Worm (Caenorhabditis elegans) whole organism, young adult: ENCODE data around the gene abi-1.

Experiments
- B0336.3 ChIP-seq: fragments of 200-800 bp; sonication (Bioruptor generic); IDR thresholded peaks from 2 replicates; pipeline ENCODE4 v1.3.6; 2022; ENCODE audit warnings: missing genetic modification characterization, missing compliant biosample characterization
- D2030.7 ChIP-seq: fragments of 200-800 bp; sonication (Bioruptor generic); IDR thresholded peaks from 2 replicates; pipeline ENCODE4 v1.3.6; 2022; ENCODE audit warnings: missing genetic modification reagents, missing genetic modification characterization, missing compliant biosample characterization
- F23B12.7 ChIP-seq: sonication (generic microtip); optimal IDR thresholded peaks from 2 replicates; lab custom pipeline; 2017; ENCODE audit warnings: missing genetic modification characterization, mild to moderate bottlenecking, missing compliant biosample characterization, antibody characterized with exemption, moderate library complexity; ENCODE audit not compliant: insufficient read depth
- F49E8.2 ChIP-seq: sonication (generic microtip); optimal IDR thresholded peaks from 3 replicates; lab custom pipeline; 2017; ENCODE audit warnings: missing genetic modification characterization, mild to moderate bottlenecking, missing compliant biosample characterization, antibody characterized with exemption, moderate library complexity; ENCODE audit not compliant: insufficient read depth
- F55B11.4 ChIP-seq: sonication (generic microtip); optimal IDR thresholded peaks from 2 replicates; lab custom pipeline; 2016; ENCODE audit warnings: missing compliant biosample characterization, missing genetic modification characterization, borderline replicate concordance; ENCODE audit not compliant: insufficient read depth
- F57C9.4 ChIP-seq: sonication (generic microtip); optimal IDR thresholded peaks from 2 replicates; lab custom pipeline; 2017; ENCODE audit warnings: mild to moderate bottlenecking, missing genetic modification characterization, missing compliant biosample characterization
- K11D2.4 ChIP-seq: fragments of 200-800 bp; sonication (Bioruptor generic); IDR thresholded peaks from 2 replicates; pipeline ENCODE4 v1.3.6; 2022; ENCODE audit warnings: missing genetic modification reagents, missing genetic modification characterization, missing compliant biosample characterization
- aptf-2 ChIP-seq: fragments of 200-800 bp; sonication (Bioruptor generic); conservative IDR thresholded peaks from 2 replicates; pipeline ENCODE4 v1.3.6; 2022; ENCODE audit warnings: missing genetic modification reagents, missing genetic modification characterization, missing compliant biosample characterization
- aptf-3 ChIP-seq: fragments of 200-800 bp; sonication (Bioruptor generic); IDR thresholded peaks from 2 replicates; pipeline ENCODE4 v1.3.6; 2022; ENCODE audit warnings: missing genetic modification characterization, missing compliant biosample characterization
- atf-7 ChIP-seq: sonication (generic microtip); optimal IDR thresholded peaks from 2 replicates; lab custom pipeline; 2017; ENCODE audit warnings: mild to moderate bottlenecking, missing genetic modification characterization, missing compliant biosample characterization
- athp-1 ChIP-seq: sonication (generic microtip); optimal IDR thresholded peaks from 2 replicates; lab custom pipeline; 2017; ENCODE audit warnings: mild to moderate bottlenecking, missing genetic modification characterization, missing compliant biosample characterization
- ccch-3 ChIP-seq: fragments of 200-800 bp; sonication (Bioruptor generic); optimal IDR thresholded peaks from 2 replicates; lab custom pipeline; 2018; ENCODE audit warnings: mild to moderate bottlenecking, missing genetic modification characterization, missing compliant biosample characterization
- cebp-2 ChIP-seq: fragments of 200-800 bp; sonication (Bioruptor generic); IDR thresholded peaks from 2 replicates; pipeline ENCODE4 v1.3.6; 2022; ENCODE audit warnings: missing genetic modification characterization, missing compliant biosample characterization
- ceh-100 ChIP-seq: fragments of 200-800 bp; sonication (Bioruptor generic); IDR thresholded peaks from 2 replicates; pipeline ENCODE4 v1.3.6; 2022; ENCODE audit warnings: missing genetic modification reagents, missing genetic modification characterization, missing compliant biosample characterization
- ceh-58 ChIP-seq: fragments of 200-800 bp; sonication (Bioruptor generic); IDR thresholded peaks from 2 replicates; pipeline ENCODE4 v1.3.6; 2022; ENCODE audit warnings: missing genetic modification characterization, missing compliant biosample characterization
- chd-7 ChIP-seq: sonication (generic microtip); optimal IDR thresholded peaks from 2 replicates; lab custom pipeline; 2016; ENCODE audit warnings: mild to moderate bottlenecking, missing genetic modification characterization, moderate library complexity, missing compliant biosample characterization
- die-1 ChIP-seq: sonication (generic microtip); optimal IDR thresholded peaks from 2 replicates; lab custom pipeline; 2016; ENCODE audit warnings: missing genotype, mild to moderate bottlenecking, missing genetic modification characterization, missing compliant biosample characterization
- dox-1 ChIP-seq: fragments of 200-800 bp; sonication (Bioruptor generic); IDR thresholded peaks from 2 replicates; pipeline ENCODE4 v1.3.6; 2022; ENCODE audit warnings: missing genetic modification reagents, missing genetic modification characterization, missing compliant biosample characterization
- ets-4 ChIP-seq: fragments of 200-800 bp; sonication (Bioruptor generic); optimal IDR thresholded peaks from 2 replicates; lab custom pipeline; 2018; ENCODE audit warnings: mild to moderate bottlenecking, missing genetic modification characterization, missing compliant biosample characterization
- gei-17 ChIP-seq: fragments of 200-800 bp; sonication (Bioruptor generic); optimal IDR thresholded peaks from 2 replicates; lab custom pipeline; 2018; ENCODE audit warnings: mild to moderate bottlenecking, missing genetic modification characterization, missing compliant biosample characterization
- hlh-12 ChIP-seq: sonication (generic microtip); optimal IDR thresholded peaks from 2 replicates; lab custom pipeline; 2016; ENCODE audit warnings: missing genetic modification characterization, missing compliant biosample characterization
- hlh-26 ChIP-seq: fragments of 200-800 bp; sonication (Bioruptor generic); conservative IDR thresholded peaks from 2 replicates; pipeline ENCODE4 v1.3.6; 2022; ENCODE audit warnings: missing genetic modification reagents, missing genetic modification characterization, missing compliant biosample characterization
- hmg-1.2 ChIP-seq: fragments of 200-800 bp; sonication (Bioruptor generic); IDR thresholded peaks from 2 replicates; pipeline ENCODE4 v1.3.6; 2022; ENCODE audit warnings: missing genetic modification reagents, missing genetic modification characterization, missing compliant biosample characterization
- lag-1 ChIP-seq: fragments of 200-800 bp; sonication (Bioruptor generic); IDR thresholded peaks from 2 replicates; pipeline ENCODE4 v1.3.6; 2022; ENCODE audit warnings: missing genetic modification reagents, missing genetic modification characterization, missing compliant biosample characterization
- let-526 ChIP-seq: fragments of 200-800 bp; sonication (Bioruptor generic); IDR thresholded peaks from 2 replicates; pipeline ENCODE4 v1.3.6; 2022; ENCODE audit warnings: missing genetic modification reagents, missing genetic modification characterization, missing compliant biosample characterization
- let-607 ChIP-seq, 2 experiments: fragments of 200-800 bp in 1 of 2; sonication (Bioruptor generic) in 1 of 2; sonication (generic microtip) in 1 of 2; optimal IDR thresholded peaks; 2 replicates each; lab custom pipeline; 2016 to 2018; ENCODE audit warnings: mild to moderate bottlenecking in 2 of 2, missing compliant biosample characterization in 2 of 2, missing genetic modification characterization in 2 of 2, moderate library complexity in 2 of 2, missing genotype in 1 of 2
- lin-26 ChIP-seq: fragments of 200-800 bp; sonication (Bioruptor generic); IDR thresholded peaks from 2 replicates; pipeline ENCODE4 v1.3.6; 2022; ENCODE audit warnings: missing genetic modification reagents, missing genetic modification characterization, missing compliant biosample characterization
- lin-40 ChIP-seq: sonication (generic microtip); optimal IDR thresholded peaks from 2 replicates; lab custom pipeline; 2016; ENCODE audit warnings: missing genetic modification characterization, mild to moderate bottlenecking, missing compliant biosample characterization, missing genotype, missing genetic modification reagents
- lsl-1 ChIP-seq: fragments of 200-800 bp; sonication (Bioruptor generic); optimal IDR thresholded peaks from 2 replicates; lab custom pipeline; 2018; ENCODE audit warnings: mild to moderate bottlenecking, missing genetic modification characterization, moderate library complexity, missing compliant biosample characterization
- lsy-27 ChIP-seq: sonication (generic microtip); optimal IDR thresholded peaks from 2 replicates; lab custom pipeline; 2017; ENCODE audit warnings: missing genetic modification characterization, mild to moderate bottlenecking, missing compliant biosample characterization, antibody characterized with exemption, missing genotype, borderline replicate concordance; ENCODE audit not compliant: insufficient read depth
- madf-10 ChIP-seq: sonication (generic microtip); optimal IDR thresholded peaks from 2 replicates; lab custom pipeline; 2016; ENCODE audit warnings: mild to moderate bottlenecking, missing genetic modification characterization, missing compliant biosample characterization
- mcd-1 ChIP-seq: fragments of 200-800 bp; sonication (Bioruptor generic); IDR thresholded peaks from 2 replicates; pipeline ENCODE4 v1.3.6; 2022; ENCODE audit warnings: missing genetic modification reagents, missing genetic modification characterization, missing compliant biosample characterization
- mel-28 ChIP-seq: sonication (generic microtip); optimal IDR thresholded peaks from 2 replicates; lab custom pipeline; 2016; ENCODE audit warnings: borderline replicate concordance, mild to moderate bottlenecking, missing genetic modification characterization, missing compliant biosample characterization
- nfya-1 ChIP-seq: sonication (generic microtip); optimal IDR thresholded peaks from 2 replicates; lab custom pipeline; 2017; ENCODE audit warnings: antibody characterized with exemption, missing compliant biosample characterization, missing genetic modification characterization, borderline replicate concordance; ENCODE audit not compliant: insufficient read depth
- nhr-120 ChIP-seq: fragments of 200-800 bp; sonication (Bioruptor generic); IDR thresholded peaks from 2 replicates; pipeline ENCODE4 v1.3.6; 2022; ENCODE audit warnings: missing genetic modification characterization, missing compliant biosample characterization
- nhr-90 ChIP-seq: sonication (generic microtip); optimal IDR thresholded peaks from 2 replicates; lab custom pipeline; 2016; ENCODE audit warnings: missing genotype, mild to moderate bottlenecking, missing genetic modification characterization, missing compliant biosample characterization
- pha-4 ChIP-seq: fragments of 150-350 bp; sonication (generic microtip); optimal IDR thresholded peaks from 2 replicates; lab custom pipeline; 2014; ENCODE audit warnings: missing biosample characterization, missing genetic modification reagents, missing genetic modification characterization
- rec-8 ChIP-seq, 2 experiments: sonication (generic microtip); optimal IDR thresholded peaks; 2 replicates each; lab custom pipeline; 2016; ENCODE audit warnings: mild to moderate bottlenecking in 2 of 2, missing genetic modification characterization in 2 of 2, missing genetic modification reagents in 2 of 2, missing genotype in 2 of 2, missing biosample characterization in 1 of 2, missing compliant biosample characterization in 1 of 2, moderate library complexity in 1 of 2
- sdz-38 ChIP-seq: sonication (generic microtip); optimal IDR thresholded peaks from 2 replicates; lab custom pipeline; 2016; ENCODE audit warnings: missing genotype, missing genetic modification characterization, missing compliant biosample characterization
- snpc-4 ChIP-seq, 5 experiments: fragments of 150-350 bp in 1 of 5; sonication (generic microtip) in 4 of 5; optimal IDR thresholded peaks; 2 replicates each; lab custom pipeline; 2014 to 2018; ENCODE audit warnings: missing genetic modification characterization in 5 of 5, missing biosample characterization in 3 of 5, antibody characterized with exemption in 2 of 5, mild to moderate bottlenecking in 2 of 5, missing compliant biosample characterization in 2 of 5, missing genotype in 2 of 5, moderate library complexity in 2 of 5, missing genetic modification reagents in 1 of 5
- sptf-2 ChIP-seq: fragments of 200-800 bp; sonication (Bioruptor generic); optimal IDR thresholded peaks from 2 replicates; lab custom pipeline; 2018; ENCODE audit warnings: mild to moderate bottlenecking, missing genetic modification characterization, missing compliant biosample characterization
- tlf-1 ChIP-seq: fragments of 200-800 bp; sonication (Bioruptor generic); optimal IDR thresholded peaks from 2 replicates; lab custom pipeline; 2018; ENCODE audit warnings: mild to moderate bottlenecking, missing genetic modification characterization, missing compliant biosample characterization
- zfh-2 ChIP-seq: fragments of 200-800 bp; sonication (Bioruptor generic); conservative IDR thresholded peaks from 2 replicates; pipeline ENCODE4 v1.3.6; 2022; ENCODE audit warnings: missing genetic modification reagents, missing genetic modification characterization, missing compliant biosample characterization
- ztf-18 ChIP-seq: sonication (generic microtip); optimal IDR thresholded peaks from 2 replicates; lab custom pipeline; 2016; ENCODE audit warnings: missing genotype, mild to moderate bottlenecking, missing genetic modification characterization, missing compliant biosample characterization
- ztf-25 ChIP-seq: fragments of 200-800 bp; sonication (Bioruptor generic); IDR thresholded peaks from 2 replicates; pipeline ENCODE4 v1.3.6; 2022; ENCODE audit warnings: missing genetic modification reagents, missing genetic modification characterization, missing compliant biosample characterization
- ztf-26 ChIP-seq: sonication (generic microtip); optimal IDR thresholded peaks from 2 replicates; lab custom pipeline; 2017; ENCODE audit warnings: missing genetic modification characterization, missing compliant biosample characterization
- ztf-3 ChIP-seq: fragments of 200-800 bp; sonication (Bioruptor generic); optimal IDR thresholded peaks from 2 replicates; lab custom pipeline; 2018; ENCODE audit warnings: mild to moderate bottlenecking, missing genetic modification characterization, missing compliant biosample characterization
- ztf-6 ChIP-seq: fragments of 200-800 bp; sonication (Bioruptor generic); IDR thresholded peaks from 2 replicates; pipeline ENCODE4 v1.3.6; 2022; ENCODE audit warnings: missing genetic modification reagents, missing genetic modification characterization, missing compliant biosample characterization

The abi-1 gene

DNA sequence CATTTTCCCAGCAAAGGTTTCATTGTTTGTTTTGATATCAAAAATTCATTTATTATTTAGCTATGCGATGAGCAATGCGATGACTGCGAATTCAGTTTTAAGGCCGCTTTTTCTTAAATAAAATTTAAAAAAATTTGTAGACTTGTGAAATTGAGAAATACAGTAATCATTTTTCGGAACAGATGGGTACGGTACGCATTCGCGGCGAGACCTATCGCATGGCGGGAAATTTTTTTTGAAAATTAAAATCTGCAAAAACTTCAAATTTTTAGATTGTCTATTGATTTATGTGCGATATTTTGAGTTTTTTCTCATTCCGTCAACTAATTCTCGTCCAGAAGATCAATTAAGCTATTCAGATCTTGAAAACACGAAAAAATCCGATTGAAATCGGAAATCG is 29.0 kb downstream of the abi-1 start (continued):
- TF ChIP-seq snpc-4 (GFP tag; optimal IDR thresholded peaks at IDR 0.05; lab: Kevin White, UChicago) = peak; percentile 59
- peak in 3 of 4 experiments; percentile 46 to 72 (median 68) for TF ChIP-seq snpc-4 (tag; optimal IDR thresholded peaks at IDR 0.05; lab: Kevin White, UChicago)
- peak; percentile 66 for TF ChIP-seq mcd-1 (GFP tag; lab: Robert Waterston, UW)
- TF ChIP-seq K11D2.4 = no peak
- no peak for TF ChIP-seq ztf-25 (GFP tag; lab: Robert Waterston, UW)
- no peak for TF ChIP-seq ztf-6
- peak; percentile 39 for TF ChIP-seq ceh-100
- TF ChIP-seq pha-4 (tag; lab: Kevin White, UChicago) = no peak
- TF ChIP-seq lsy-27 (tag; lab: Kevin White, UChicago) = no peak
- TF ChIP-seq F55B11.4 (tag; lab: Kevin White, UChicago) = no peak
- no peak for TF ChIP-seq lin-26
- TF ChIP-seq D2030.7 = peak; percentile 93
- no peak for TF ChIP-seq ztf-26 (tag; lab: Kevin White, UChicago)
- TF ChIP-seq athp-1 = peak; percentile 56
- no peak for TF ChIP-seq F57C9.4 (tag; lab: Kevin White, UChicago)
- TF ChIP-seq hlh-12 (tag; lab: Kevin White, UChicago) = no peak
- no peak for TF ChIP-seq lag-1 (GFP tag; lab: Robert Waterston, UW)
- peak; percentile 59; the same call in 1 of the 2 replicates for TF ChIP-seq hmg-1.2 (GFP tag; lab: Robert Waterston, UW)
- TF ChIP-seq nfya-1 (tag; lab: Kevin White, UChicago) = no peak
- TF ChIP-seq tlf-1 (GFP tag; lab: Kevin White, UChicago) = peak; percentile 82
- peak; percentile 86 for TF ChIP-seq dox-1
- TF ChIP-seq ztf-18 = peak; percentile 27
- TF ChIP-seq let-526 (GFP tag; lab: Robert Waterston, UW) = no peak
- TF ChIP-seq lsl-1 = peak; percentile 100
- TF ChIP-seq sdz-38 (tag; lab: Kevin White, UChicago) = no peak
- no peak for TF ChIP-seq die-1 (tag; lab: Kevin White, UChicago)
- no peak for TF ChIP-seq atf-7 (tag; lab: Kevin White, UChicago)
- no peak for TF ChIP-seq aptf-2 (GFP tag; lab: Robert Waterston, UW)
- no peak for TF ChIP-seq nhr-120
- no peak for TF ChIP-seq gei-17 (GFP tag; lab: Kevin White, UChicago)
- TF ChIP-seq ets-4 (GFP tag; lab: Kevin White, UChicago) = no peak
- no peak for TF ChIP-seq ztf-3 (GFP tag; lab: Kevin White, UChicago)
- no peak for TF ChIP-seq aptf-3 (GFP tag; lab: Robert Waterston, UW)
- TF ChIP-seq hlh-26 (GFP tag; lab: Robert Waterston, UW) = no peak
- TF ChIP-seq zfh-2 = no peak
- TF ChIP-seq F23B12.7 (tag; lab: Kevin White, UChicago) = no peak
- no peak for TF ChIP-seq sptf-2 (GFP tag; lab: Kevin White, UChicago)
- no peak for TF ChIP-seq nhr-90 (tag; lab: Kevin White, UChicago)
- peak; percentile 90 for TF ChIP-seq F49E8.2 (tag; lab: Kevin White, UChicago)

DNA sequence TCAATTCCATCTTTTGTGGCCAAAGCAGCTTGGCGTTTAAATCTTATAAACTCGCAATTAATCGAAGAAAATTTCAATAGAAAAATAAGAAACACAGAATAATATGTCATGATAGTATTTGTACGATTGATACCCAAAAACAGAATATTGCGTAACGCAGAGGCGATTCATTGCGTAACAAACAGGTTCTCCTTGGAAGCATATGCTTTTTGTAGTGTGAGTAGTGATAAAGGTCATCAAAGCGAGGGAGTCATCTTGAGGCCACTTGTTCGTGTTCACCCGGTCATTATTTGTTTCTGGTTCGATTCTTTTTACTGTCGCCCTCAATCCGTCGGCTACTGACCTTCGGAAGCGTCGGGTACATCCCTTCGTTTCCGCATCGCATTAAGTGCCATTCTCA is 31.6 kb downstream of the abi-1 start, which contains the start of gene F54E7.6:
Gene F54E7.6 (minus strand): TSS at position 110 of the 400 bp plus-strand sequence.
- no peak for TF ChIP-seq ceh-58 (GFP tag; lab: Robert Waterston, UW)
- no peak for TF ChIP-seq mel-28 (tag; lab: Kevin White, UChicago)
- TF ChIP-seq chd-7 (tag; lab: Kevin White, UChicago) = no peak
- TF ChIP-seq lin-40 (tag; lab: Kevin White, UChicago) = no peak
- TF ChIP-seq cebp-2 (GFP tag; lab: Robert Waterston, UW) = no peak
- no peak for TF ChIP-seq hlh-12 (tag; lab: Kevin White, UChicago)
- no peak for TF ChIP-seq madf-10 (tag; lab: Kevin White, UChicago)
- no peak for TF ChIP-seq hlh-26 (GFP tag; lab: Robert Waterston, UW)
- TF ChIP-seq zfh-2 = no peak
- no peak for TF ChIP-seq lsy-27 (tag; lab: Kevin White, UChicago)
- no peak for TF ChIP-seq ccch-3 (GFP tag; lab: Kevin White, UChicago)
- TF ChIP-seq rec-8 (tag; optimal IDR thresholded peaks at IDR 0.05; lab: Kevin White, UChicago) = no peak
- TF ChIP-seq ztf-18 = no peak
- TF ChIP-seq B0336.3 = no peak
- no peak for TF ChIP-seq sptf-2 (GFP tag; lab: Kevin White, UChicago)
- TF ChIP-seq let-607 (tag; optimal IDR thresholded peaks at IDR 0.05; lab: Kevin White, UChicago) = no peak
